Worm (Caenorhabditis elegans) whole organism, L4 larva: ENCODE data around the gene rbm-34.

Source experiments
- T26A8.4 ChIP-seq: fragments of 200-800 bp; sonication (Bioruptor generic); IDR thresholded peaks from 2 replicates; pipeline ENCODE4 v1.3.6; 2022; ENCODE audit warnings: missing genetic modification characterization, missing compliant biosample characterization
- ZK546.5 ChIP-seq, 2 experiments: sonication (generic microtip); optimal IDR thresholded peaks; 2 replicates each; lab custom pipeline; 2017; ENCODE audit warnings: missing biosample characterization in 2 of 2, missing genetic modification characterization in 2 of 2
- dpl-1 ChIP-seq: fragments of 150-350 bp; optimal IDR thresholded peaks from 2 replicates; lab custom pipeline; 2014; ENCODE audit warnings: missing biosample characterization, missing genetic modification reagents, missing genetic modification characterization
- fkh-10 ChIP-seq: fragments of 150-350 bp; optimal IDR thresholded peaks from 2 replicates; lab custom pipeline; 2014; ENCODE audit warnings: missing biosample characterization, missing genetic modification reagents, missing genetic modification characterization
- fos-1 ChIP-seq: fragments of 150-350 bp; optimal IDR thresholded peaks from 2 replicates; lab custom pipeline; 2014; ENCODE audit warnings: missing biosample characterization, missing genetic modification characterization
- jun-1 ChIP-seq: fragments of 150-350 bp; optimal IDR thresholded peaks from 2 replicates; lab custom pipeline; 2014; ENCODE audit warnings: missing biosample characterization, missing genetic modification reagents, missing genetic modification characterization
- lin-13 ChIP-seq: fragments of 150-350 bp; optimal IDR thresholded peaks from 2 replicates; lab custom pipeline; 2014; ENCODE audit warnings: missing biosample characterization, missing genetic modification reagents, missing genetic modification characterization
- lsy-2 ChIP-seq, 2 experiments: fragments of 150-350 bp in 1 of 2; sonication (generic microtip) in 1 of 2; optimal IDR thresholded peaks; 2 replicates each; lab custom pipeline; 2014 to 2017; ENCODE audit warnings: missing biosample characterization in 2 of 2, missing genetic modification characterization in 2 of 2
- madf-5 ChIP-seq, 2 experiments: fragments of 200-800 bp; sonication (Bioruptor generic); IDR thresholded peaks; 2 replicates each; pipeline ENCODE4 v1.3.6; 2022; ENCODE audit warnings: missing compliant biosample characterization in 2 of 2, missing genetic modification characterization in 2 of 2
- mes-2 ChIP-seq: sonication (generic microtip); optimal IDR thresholded peaks from 2 replicates; lab custom pipeline; 2016; ENCODE audit warnings: missing genotype, mild to moderate bottlenecking, missing genetic modification characterization, missing compliant biosample characterization; ENCODE audit not compliant: poor library complexity, severe bottlenecking
- nhr-10 ChIP-seq: fragments of 150-350 bp; optimal IDR thresholded peaks from 2 replicates; lab custom pipeline; 2014; ENCODE audit warnings: missing biosample characterization, missing genetic modification characterization
- nhr-77 ChIP-seq: fragments of 150-350 bp; optimal IDR thresholded peaks from 2 replicates; lab custom pipeline; 2014; ENCODE audit warnings: missing biosample characterization, missing genetic modification characterization
- unc-62 ChIP-seq, 3 experiments: fragments of 150-350 bp in 1 of 3; sonication (generic microtip); optimal IDR thresholded peaks in 2 of 3; peaks in 1 of 3; 1 replicate in 1 of 3; 2 replicates in 2 of 3; lab custom pipeline; 2014 to 2017; ENCODE audit warnings: missing biosample characterization in 3 of 3, missing genetic modification characterization in 3 of 3, missing genetic modification reagents in 3 of 3, missing genotype in 1 of 3

- TF ChIP-seq madf-5 (GFP tag; IDR thresholded peaks at IDR 0.05; lab: Robert Waterston, UW) (no peak), mes-2 (tag; lab: Kevin White, UChicago) (no peak), unc-62 (GFP tag; optimal IDR thresholded peaks at IDR 0.05 in 1 of 2; lab: Kevin White, UChicago) (no peak), unc-62 (tag; optimal IDR thresholded peaks at IDR 0.05; lab: Kevin White, UChicago) (no peak), ZK546.5 (tag; optimal IDR thresholded peaks at IDR 0.05; lab: Kevin White, UChicago) (no peak), nhr-10 (no peak), lin-13 (GFP tag; lab: Kevin White, UChicago) (no peak), fos-1 (tag; lab: Kevin White, UChicago) (no peak), lsy-2 (tag; optimal IDR thresholded peaks at IDR 0.05; lab: Kevin White, UChicago) (no peak), fkh-10 (no peak), jun-1 (tag; lab: Kevin White, UChicago) (no peak), dpl-1 (no peak), nhr-77 (tag; lab: Kevin White, UChicago) (no peak), T26A8.4 (no peak)
Observed at ce11 chrIV:12134991-12135390, 49.8 kb downstream of the rbm-34 start.
